Worm (Caenorhabditis elegans) whole organism, mixed stage, embryonic: ENCODE measurements around the gene zim-1.

Experiments used
- M03D4.4 ChIP-seq: sonication (generic microtip); optimal IDR thresholded peaks from 2 replicates; lab custom pipeline; 2017; ENCODE audit warnings: mild to moderate bottlenecking, missing genetic modification characterization, missing compliant biosample characterization
- ceh-83 ChIP-seq: fragments of 200-800 bp; sonication (Bioruptor generic); optimal IDR thresholded peaks from 2 replicates; lab custom pipeline; 2018; ENCODE audit warnings: mild to moderate bottlenecking, missing genetic modification characterization, missing compliant biosample characterization
- drap-1 ChIP-seq: fragments of 200-800 bp; sonication (Bioruptor generic); optimal IDR thresholded peaks from 3 replicates; lab custom pipeline; 2018; ENCODE audit warnings: mild to moderate bottlenecking, missing genetic modification characterization, missing compliant biosample characterization
- elt-3 ChIP-seq: fragments of 150-350 bp; optimal IDR thresholded peaks from 2 replicates; lab custom pipeline; 2014; ENCODE audit warnings: missing biosample characterization, missing genetic modification characterization
- ham-2 ChIP-seq: fragments of 200-800 bp; sonication (Bioruptor generic); optimal IDR thresholded peaks from 2 replicates; lab custom pipeline; 2018; ENCODE audit warnings: mild to moderate bottlenecking, missing genetic modification characterization, missing compliant biosample characterization
- lsy-2 ChIP-seq: fragments of 150-350 bp; optimal IDR thresholded peaks from 2 replicates; lab custom pipeline; 2014; ENCODE audit warnings: missing biosample characterization, missing genetic modification characterization
- nhr-2 ChIP-seq: fragments of 150-350 bp; optimal IDR thresholded peaks from 2 replicates; lab custom pipeline; 2014; ENCODE audit warnings: missing biosample characterization, missing genetic modification characterization
- nhr-237 ChIP-seq: fragments of 150-350 bp; optimal IDR thresholded peaks from 2 replicates; lab custom pipeline; 2014; ENCODE audit warnings: missing biosample characterization, missing genetic modification characterization
- unc-120 ChIP-seq: sonication (generic microtip); optimal IDR thresholded peaks from 2 replicates; lab custom pipeline; 2017; ENCODE audit warnings: missing genetic modification characterization, missing compliant biosample characterization; ENCODE audit not compliant: poor library complexity, severe bottlenecking
- unc-39 ChIP-seq: fragments of 150-350 bp; optimal IDR thresholded peaks from 2 replicates; lab custom pipeline; 2014; ENCODE audit warnings: missing biosample characterization, missing genetic modification characterization
- unc-62 ChIP-seq: fragments of 150-350 bp; optimal IDR thresholded peaks from 2 replicates; lab custom pipeline; 2014; ENCODE audit warnings: missing biosample characterization, missing genetic modification reagents, missing genetic modification characterization
- ztf-11 ChIP-seq: fragments of 150-350 bp; optimal IDR thresholded peaks from 2 replicates; lab custom pipeline; 2014; ENCODE audit warnings: missing biosample characterization, missing genetic modification characterization

- TF ChIP-seq drap-1, result no peak
- no peak for TF ChIP-seq unc-39 (tag; lab: Kevin White, UChicago)
- TF ChIP-seq ham-2 (GFP tag; lab: Kevin White, UChicago), result no peak
- no peak for TF ChIP-seq lsy-2 (tag; lab: Kevin White, UChicago)
- no peak for TF ChIP-seq nhr-2 (tag; lab: Kevin White, UChicago)
- no peak for TF ChIP-seq elt-3 (tag; lab: Kevin White, UChicago)
- TF ChIP-seq ztf-11, result no peak
- TF ChIP-seq ceh-83 (GFP tag; lab: Kevin White, UChicago), result no peak
- TF ChIP-seq unc-62 (GFP tag; lab: Kevin White, UChicago), result no peak
- no peak for TF ChIP-seq nhr-237 (tag; lab: Kevin White, UChicago)
- no peak for TF ChIP-seq unc-120 (tag; lab: Kevin White, UChicago)
- TF ChIP-seq M03D4.4 (tag; lab: Kevin White, UChicago), result no peak
Measured at ce11 chrIV:10507586-10507985, 39.3 kb upstream of the zim-1 start.
